Worm (Caenorhabditis elegans) whole organism, young adult: ENCODE measurements around the gene B0563.7.

Source experiments
- F39B2.1 ChIP-seq: fragments of 200-800 bp; sonication (Bioruptor generic); IDR thresholded peaks from 2 replicates; pipeline ENCODE4 v1.3.6; 2022; ENCODE audit warnings: missing genetic modification reagents, missing genetic modification characterization, missing compliant biosample characterization
- F52B5.7 ChIP-seq: sonication (generic microtip); optimal IDR thresholded peaks from 2 replicates; lab custom pipeline; 2016; ENCODE audit warnings: mild to moderate bottlenecking, missing genetic modification characterization, missing compliant biosample characterization
- K11D2.4 ChIP-seq: fragments of 200-800 bp; sonication (Bioruptor generic); IDR thresholded peaks from 2 replicates; pipeline ENCODE4 v1.3.6; 2022; ENCODE audit warnings: missing genetic modification reagents, missing genetic modification characterization, missing compliant biosample characterization
- attf-3 ChIP-seq: fragments of 200-800 bp; sonication (Bioruptor generic); conservative IDR thresholded peaks from 2 replicates; pipeline ENCODE4 v1.3.6; 2022; ENCODE audit warnings: missing genetic modification reagents, missing genetic modification characterization, missing compliant biosample characterization
- ceh-58 ChIP-seq: fragments of 200-800 bp; sonication (Bioruptor generic); IDR thresholded peaks from 2 replicates; pipeline ENCODE4 v1.3.6; 2022; ENCODE audit warnings: missing genetic modification characterization, missing compliant biosample characterization
- mcd-1 ChIP-seq: fragments of 200-800 bp; sonication (Bioruptor generic); IDR thresholded peaks from 2 replicates; pipeline ENCODE4 v1.3.6; 2022; ENCODE audit warnings: missing genetic modification reagents, missing genetic modification characterization, missing compliant biosample characterization
- snpc-4 ChIP-seq, 5 experiments: fragments of 150-350 bp in 1 of 5; sonication (generic microtip) in 4 of 5; optimal IDR thresholded peaks; 2 replicates each; lab custom pipeline; 2014 to 2018; ENCODE audit warnings: missing genetic modification characterization in 5 of 5, missing biosample characterization in 3 of 5, antibody characterized with exemption in 2 of 5, mild to moderate bottlenecking in 2 of 5, missing compliant biosample characterization in 2 of 5, missing genotype in 2 of 5, moderate library complexity in 2 of 5, missing genetic modification reagents in 1 of 5

DNA sequence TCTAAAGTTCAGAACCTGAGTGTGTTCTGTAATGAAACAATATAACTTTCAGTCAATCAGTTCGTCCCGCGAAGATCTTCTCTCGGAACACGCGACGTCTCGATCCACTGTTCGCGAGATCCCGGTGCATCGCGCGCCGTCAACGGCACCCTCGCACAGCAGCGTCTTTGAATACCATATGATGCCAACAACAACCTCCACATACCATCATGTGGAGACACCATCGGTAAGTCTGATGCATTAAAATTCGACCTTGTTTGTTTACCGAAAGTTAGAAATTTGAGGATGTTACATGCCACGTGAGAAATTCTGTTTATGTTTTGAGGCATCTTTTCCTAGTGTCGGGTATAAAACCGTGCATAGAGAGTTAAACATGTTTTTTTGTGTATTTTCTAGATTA, 50.5 kb downstream of the B0563.7 start:
- TF ChIP-seq ceh-58 (GFP tag; lab: Robert Waterston, UW) (no peak), snpc-4 (GFP tag; optimal IDR thresholded peaks at IDR 0.05; lab: Kevin White, UChicago) (no peak), snpc-4 (tag; optimal IDR thresholded peaks at IDR 0.05; lab: Kevin White, UChicago) (no peak), attf-3 (no peak), K11D2.4 (no peak), mcd-1 (GFP tag; lab: Robert Waterston, UW) (no peak), F39B2.1 (no peak), F52B5.7 (no peak)
